Worm (Caenorhabditis elegans) whole organism, L4 larva: Measurements from ENCODE around the gene sel-7.

Source experiments
- R02D3.7 ChIP-seq: fragments of 150-350 bp; sonication (generic microtip); optimal IDR thresholded peaks from 3 replicates; lab custom pipeline; 2014; ENCODE audit warnings: missing biosample characterization, missing genetic modification characterization
- T20F7.1 ChIP-seq: fragments of 200-800 bp; sonication (Bioruptor generic); optimal IDR thresholded peaks from 2 replicates; lab custom pipeline; 2018; ENCODE audit warnings: mild to moderate bottlenecking, missing genetic modification characterization, missing compliant biosample characterization
- Y48G9A.11 ChIP-seq: fragments of 200-800 bp; sonication (Bioruptor generic); IDR thresholded peaks from 2 replicates; pipeline ENCODE4 v1.3.6; 2022; ENCODE audit warnings: missing genetic modification reagents, missing genetic modification characterization, missing compliant biosample characterization
- Y75B8A.6 ChIP-seq: fragments of 200-800 bp; sonication (Bioruptor generic); IDR thresholded peaks from 2 replicates; pipeline ENCODE4 v1.3.6; 2022; ENCODE audit warnings: missing genetic modification reagents, missing genetic modification characterization, missing compliant biosample characterization
- ZK337.2 ChIP-seq: fragments of 200-800 bp; sonication (Bioruptor generic); IDR thresholded peaks from 2 replicates; pipeline ENCODE4 v1.3.6; 2022; ENCODE audit warnings: missing genetic modification reagents, missing genetic modification characterization, missing compliant biosample characterization
- aha-1 ChIP-seq: fragments of 150-350 bp; peaks from one replicate; lab custom pipeline; 2014; ENCODE audit warnings: missing biosample characterization, missing genetic modification characterization
- ama-1 ChIP-seq: fragments of 150-350 bp; optimal IDR thresholded peaks from 2 replicates; lab custom pipeline; 2014; ENCODE audit warnings: inconsistent platforms, mixed read lengths
- cey-2 ChIP-seq: sonication (generic microtip); optimal IDR thresholded peaks from 3 replicates; lab custom pipeline; 2017; ENCODE audit warnings: missing genetic modification characterization, mild to moderate bottlenecking, missing compliant biosample characterization, antibody characterized with exemption, borderline replicate concordance; ENCODE audit not compliant: insufficient read depth
- daf-12 ChIP-seq: fragments of 150-350 bp; optimal IDR thresholded peaks from 2 replicates; lab custom pipeline; 2014; ENCODE audit warnings: missing biosample characterization, missing genetic modification reagents, missing genetic modification characterization
- daf-19 ChIP-seq: fragments of 200-800 bp; sonication (Bioruptor generic); conservative IDR thresholded peaks from 2 replicates; pipeline ENCODE4 v1.3.6; 2022; ENCODE audit warnings: missing genetic modification characterization, missing compliant biosample characterization
- dpl-1 ChIP-seq: fragments of 150-350 bp; optimal IDR thresholded peaks from 2 replicates; lab custom pipeline; 2014; ENCODE audit warnings: missing biosample characterization, missing genetic modification reagents, missing genetic modification characterization
- dve-1 ChIP-seq: sonication (generic microtip); optimal IDR thresholded peaks from 2 replicates; lab custom pipeline; 2017; ENCODE audit warnings: antibody characterized with exemption, mild to moderate bottlenecking, missing genetic modification characterization, missing compliant biosample characterization; ENCODE audit not compliant: insufficient read depth
- hlh-11 ChIP-seq: fragments of 200-800 bp; sonication (Bioruptor generic); optimal IDR thresholded peaks from 2 replicates; lab custom pipeline; 2018; ENCODE audit warnings: mild to moderate bottlenecking, missing genetic modification characterization, missing compliant biosample characterization
- hlh-30 ChIP-seq: sonication (generic microtip); optimal IDR thresholded peaks from 2 replicates; lab custom pipeline; 2017; ENCODE audit warnings: antibody characterized with exemption, mild to moderate bottlenecking, missing genetic modification characterization, missing compliant biosample characterization; ENCODE audit not compliant: insufficient read depth
- jun-1 ChIP-seq: fragments of 150-350 bp; optimal IDR thresholded peaks from 2 replicates; lab custom pipeline; 2014; ENCODE audit warnings: missing biosample characterization, missing genetic modification reagents, missing genetic modification characterization
- lin-29 ChIP-seq: fragments of 200-800 bp; sonication (Bioruptor generic); IDR thresholded peaks from 2 replicates; pipeline ENCODE4 v1.3.6; 2022; ENCODE audit warnings: missing genetic modification reagents, missing genetic modification characterization, missing compliant biosample characterization
- lin-38 ChIP-seq: fragments of 200-800 bp; sonication (Bioruptor generic); IDR thresholded peaks from 2 replicates; pipeline ENCODE4 v1.3.6; 2022; ENCODE audit warnings: missing genetic modification reagents, missing genetic modification characterization, missing compliant biosample characterization
- lir-3 ChIP-seq: sonication (generic microtip); optimal IDR thresholded peaks from 2 replicates; lab custom pipeline; 2016; ENCODE audit warnings: mild to moderate bottlenecking, missing genetic modification characterization, missing compliant biosample characterization
- mdl-1 ChIP-seq, 2 experiments: fragments of 150-350 bp in 1 of 2; sonication (generic microtip) in 1 of 2; optimal IDR thresholded peaks; 2 replicates each; lab custom pipeline; 2014 to 2017; ENCODE audit warnings: missing biosample characterization in 2 of 2, missing genetic modification characterization in 2 of 2
- mep-1 ChIP-seq: fragments of 150-350 bp; sonication (generic microtip); optimal IDR thresholded peaks from 3 replicates; lab custom pipeline; 2014; ENCODE audit warnings: missing biosample characterization, missing genetic modification characterization
- mxl-3 ChIP-seq: fragments of 200-800 bp; sonication (Bioruptor generic); optimal IDR thresholded peaks from 2 replicates; lab custom pipeline; 2018; ENCODE audit warnings: mild to moderate bottlenecking, missing genetic modification characterization, missing compliant biosample characterization
- nhr-102 ChIP-seq: sonication (generic microtip); optimal IDR thresholded peaks from 2 replicates; lab custom pipeline; 2016; ENCODE audit warnings: mild to moderate bottlenecking, missing genetic modification characterization, moderate library complexity, missing compliant biosample characterization
- nhr-11 ChIP-seq: fragments of 150-350 bp; optimal IDR thresholded peaks from 2 replicates; lab custom pipeline; 2014; ENCODE audit warnings: missing biosample characterization, missing genetic modification characterization
- nhr-237 ChIP-seq: sonication (generic microtip); optimal IDR thresholded peaks from 2 replicates; lab custom pipeline; 2017; ENCODE audit warnings: missing biosample characterization, missing genetic modification characterization
- nhr-48 ChIP-seq: sonication (generic microtip); optimal IDR thresholded peaks from 2 replicates; lab custom pipeline; 2016; ENCODE audit warnings: mild to moderate bottlenecking, missing genetic modification characterization, missing compliant biosample characterization
- pha-4 ChIP-seq, 2 experiments: fragments of 150-350 bp in 1 of 2; fragments of 200-800 bp in 1 of 2; sonication (Bioruptor generic) in 1 of 2; IDR thresholded peaks in 1 of 2; optimal IDR thresholded peaks in 1 of 2; 2 replicates each; pipeline versions ENCODE4 v1.3.6 to Lab custom; 2014 to 2022; ENCODE audit warnings: missing genetic modification characterization in 2 of 2, missing genetic modification reagents in 2 of 2, missing biosample characterization in 1 of 2, missing compliant biosample characterization in 1 of 2
- pqm-1 ChIP-seq: sonication (generic microtip); optimal IDR thresholded peaks from 2 replicates; lab custom pipeline; 2017; ENCODE audit warnings: missing biosample characterization, missing genetic modification characterization
- unc-62 ChIP-seq, 3 experiments: fragments of 150-350 bp in 1 of 3; sonication (generic microtip); optimal IDR thresholded peaks in 2 of 3; peaks in 1 of 3; 1 replicate in 1 of 3; 2 replicates in 2 of 3; lab custom pipeline; 2014 to 2017; ENCODE audit warnings: missing biosample characterization in 3 of 3, missing genetic modification characterization in 3 of 3, missing genetic modification reagents in 3 of 3, missing genotype in 1 of 3
- zfp-2 ChIP-seq: sonication (generic microtip); optimal IDR thresholded peaks from 2 replicates; lab custom pipeline; 2016; ENCODE audit warnings: mild to moderate bottlenecking, missing genetic modification characterization, missing compliant biosample characterization
- ztf-7 ChIP-seq: fragments of 150-350 bp; optimal IDR thresholded peaks from 2 replicates; lab custom pipeline; 2014; ENCODE audit warnings: missing biosample characterization, missing genetic modification characterization

Gene sel-7

ce11 chrX:14355034-14355433 lies 14.8 kb upstream of the sel-7 start:
- TF ChIP-seq hlh-11 (tag; lab: Kevin White, UChicago) (no peak), lin-29 (GFP tag; lab: Robert Waterston, UW) (no peak), pha-4 (GFP tag; IDR thresholded peaks at IDR 0.05; lab: Robert Waterston, UW) (no peak), pha-4 (tag; optimal IDR thresholded peaks at IDR 0.05; lab: Kevin White, UChicago) (no peak), jun-1 (tag; lab: Kevin White, UChicago) (no peak), ama-1 (no peak), daf-12 (tag; lab: Kevin White, UChicago) (no peak), cey-2 (tag; lab: Kevin White, UChicago) (no peak), ZK337.2 (no peak), mep-1 (tag; lab: Kevin White, UChicago) (no peak)

ce11 chrX:14349690-14350168 lies 9.4 kb upstream of the sel-7 start, which contains the start of gene wdr-5.2:
TSS of gene wdr-5.2 (plus strand) at chrX:14350118.
- TF ChIP-seq mxl-3 (no peak), Y48G9A.11 (no peak), Y75B8A.6 (no peak), T20F7.1 (no peak), mep-1 (tag; lab: Kevin White, UChicago) (peak; percentile 54), hlh-30 (tag; lab: Kevin White, UChicago) (peak; percentile 46), dve-1 (tag; lab: Kevin White, UChicago) (peak; percentile 32), aha-1 (tag; lab: Kevin White, UChicago) (peak; percentile 8), lir-3 (no peak), daf-19 (no peak), nhr-11 (no peak), dpl-1 (GFP tag; lab: Kevin White, UChicago) (no peak)

- TF ChIP-seq T20F7.1 = no peak
- TF ChIP-seq nhr-237 (tag; lab: Kevin White, UChicago) = no peak
- TF ChIP-seq nhr-48 = no peak
- TF ChIP-seq lin-38 (GFP tag; lab: Robert Waterston, UW) = no peak
- TF ChIP-seq pqm-1 (tag; lab: Kevin White, UChicago) = no peak
- TF ChIP-seq ztf-7 (tag; lab: Kevin White, UChicago) = no peak
- no peak for TF ChIP-seq jun-1 (tag; lab: Kevin White, UChicago)
- TF ChIP-seq nhr-11 = no peak
- no peak for TF ChIP-seq pha-4 (GFP tag; IDR thresholded peaks at IDR 0.05; lab: Robert Waterston, UW)
- no peak for TF ChIP-seq pha-4 (tag; optimal IDR thresholded peaks at IDR 0.05; lab: Kevin White, UChicago)
- TF ChIP-seq R02D3.7 = no peak
- no peak for TF ChIP-seq mdl-1 (tag; optimal IDR thresholded peaks at IDR 0.05; lab: Kevin White, UChicago)
- no peak for TF ChIP-seq hlh-11 (tag; lab: Kevin White, UChicago)
- TF ChIP-seq zfp-2 (tag; lab: Kevin White, UChicago) = no peak
Observed at ce11 chrX:14347573-14347972, 7.3 kb upstream of the sel-7 start, which contains the start of gene K04G11.3. TSS of gene K04G11.3 (minus strand) at chrX:14347673.

ce11 chrX:14339723-14340122 lies 558 bp downstream of the sel-7 start:
- TF ChIP-seq mdl-1 (tag; optimal IDR thresholded peaks at IDR 0.05; lab: Kevin White, UChicago) (no peak), unc-62 (GFP tag; optimal IDR thresholded peaks at IDR 0.05 in 1 of 2; lab: Kevin White, UChicago) (peak in 1 of 2 experiments; percentile 54), unc-62 (tag; optimal IDR thresholded peaks at IDR 0.05; lab: Kevin White, UChicago) (no peak)
- TF ChIP-seq, all 104 proteins: peak for 1

- TF ChIP-seq nhr-102 = no peak
- peak in 1 of 2 experiments; percentile 84 for TF ChIP-seq unc-62 (GFP tag; optimal IDR thresholded peaks at IDR 0.05 in 1 of 2; lab: Kevin White, UChicago)
- no peak for TF ChIP-seq unc-62 (tag; optimal IDR thresholded peaks at IDR 0.05; lab: Kevin White, UChicago)
- TF ChIP-seq, all 104 proteins: peak for 1
Observed at ce11 chrX:14338896-14339295, 1.4 kb downstream of the sel-7 start.
